Worm (Caenorhabditis elegans) whole organism, midembryonic: ENCODE measurements around the gene Y48A6C.4.

Experiments
- T22C8.4 ChIP-seq: fragments of 200-800 bp; sonication (Bioruptor generic); IDR thresholded peaks from 2 replicates; pipeline ENCODE4 v1.3.6; 2022; ENCODE audit warnings: missing genetic modification characterization, missing compliant biosample characterization
- cog-1 ChIP-seq: sonication (generic microtip); optimal IDR thresholded peaks from 2 replicates; lab custom pipeline; 2016; ENCODE audit warnings: missing genetic modification characterization, missing compliant biosample characterization
- flt-1 ChIP-seq: fragments of 200-800 bp; sonication (Bioruptor generic); IDR thresholded peaks from 2 replicates; pipeline ENCODE4 v1.3.6; 2022; ENCODE audit warnings: missing genetic modification characterization, missing compliant biosample characterization
- klf-2 ChIP-seq: fragments of 200-800 bp; sonication (Bioruptor generic); conservative IDR thresholded peaks from 2 replicates; pipeline ENCODE4 v1.3.6; 2022; ENCODE audit warnings: missing genetic modification reagents, missing genetic modification characterization, missing compliant biosample characterization
- med-1 ChIP-seq: sonication (generic microtip); optimal IDR thresholded peaks from 2 replicates; lab custom pipeline; 2017; ENCODE audit warnings: missing genetic modification characterization, mild to moderate bottlenecking, missing compliant biosample characterization, antibody characterized with exemption, missing genetic modification reagents; ENCODE audit not compliant: insufficient read depth
- ref-1 ChIP-seq: fragments of 200-800 bp; sonication (Bioruptor generic); conservative IDR thresholded peaks from 2 replicates; pipeline ENCODE4 v1.3.6; 2022; ENCODE audit warnings: missing genetic modification reagents, missing genetic modification characterization, missing compliant biosample characterization
- tab-1 ChIP-seq: fragments of 200-800 bp; sonication (Bioruptor generic); IDR thresholded peaks from 2 replicates; pipeline ENCODE4 v1.3.6; 2022; ENCODE audit warnings: missing genetic modification characterization, missing compliant biosample characterization
- ztf-29 ChIP-seq: fragments of 200-800 bp; sonication (Bioruptor generic); IDR thresholded peaks from 2 replicates; pipeline ENCODE4 v1.3.6; 2022; ENCODE audit warnings: missing genetic modification reagents, missing genetic modification characterization, missing compliant biosample characterization

DNA sequence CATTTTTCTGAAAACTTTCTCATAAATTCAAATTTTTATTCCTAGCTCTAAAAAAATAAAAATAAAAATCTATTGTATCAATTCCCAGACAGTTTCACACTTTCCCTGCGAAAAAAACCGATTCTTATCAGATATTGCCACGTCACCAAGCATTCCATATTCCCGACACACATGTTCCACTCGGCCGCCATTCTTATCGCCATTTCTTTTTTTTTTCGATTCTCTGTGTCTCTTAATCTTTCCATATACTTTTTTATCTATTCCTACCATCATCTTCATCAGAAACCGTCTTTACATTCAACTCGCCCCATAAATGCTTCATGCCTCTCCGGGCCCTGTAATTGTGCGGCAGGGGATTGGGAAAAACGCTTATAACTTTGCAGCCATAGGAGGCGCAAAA, 32.2 kb upstream of the Y48A6C.4 start:
- TF ChIP-seq klf-2 (no peak), tab-1 (GFP tag; lab: Robert Waterston, UW) (no peak), flt-1 (no peak), cog-1 (tag; lab: Kevin White, UChicago) (no peak), ztf-29 (GFP tag; lab: Robert Waterston, UW) (no peak), ref-1 (GFP tag; lab: Robert Waterston, UW) (no peak), T22C8.4 (GFP tag; lab: Robert Waterston, UW) (no peak), med-1 (GFP tag; lab: Kevin White, UChicago) (no peak)
